Worm (Caenorhabditis elegans): ENCODE measurements around the gene srh-125.

DNA sequence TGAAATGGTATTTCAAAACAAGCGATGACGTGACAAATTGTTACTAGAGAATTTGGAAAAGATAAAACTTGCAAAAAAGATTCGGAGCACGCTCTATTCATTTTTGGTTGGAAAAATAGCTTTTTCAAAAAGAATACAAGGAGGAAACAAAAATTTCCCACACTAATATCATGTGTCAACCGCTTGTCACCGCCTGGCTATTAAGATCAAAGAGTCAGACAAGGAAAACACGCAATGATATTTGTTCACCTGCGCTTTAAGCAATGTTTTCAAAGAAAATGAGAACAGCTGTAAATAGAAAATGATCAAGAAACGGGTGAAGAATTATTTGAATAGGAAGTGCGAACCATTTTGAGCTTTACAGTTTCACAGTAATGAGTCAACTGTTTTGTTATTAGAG is at the start of gene srh-125:
- TF ChIP-seq pbrm-1 (GFP tag; IDR thresholded peaks at IDR 0.05) (no peak), unc-62 (GFP tag; optimal IDR thresholded peaks at IDR 0.05) (no peak), pha-4 (tag; optimal IDR thresholded peaks at IDR 0.05) (no peak), ama-1 (optimal IDR thresholded peaks at IDR 0.05) (no peak), ama-1 (GFP tag; optimal IDR thresholded peaks at IDR 0.05) (no peak), T07F8.4 (tag; optimal IDR thresholded peaks at IDR 0.05) (no peak)
